Fruit fly (Drosophila melanogaster): ENCODE data around the gene CG13293.

DNA sequence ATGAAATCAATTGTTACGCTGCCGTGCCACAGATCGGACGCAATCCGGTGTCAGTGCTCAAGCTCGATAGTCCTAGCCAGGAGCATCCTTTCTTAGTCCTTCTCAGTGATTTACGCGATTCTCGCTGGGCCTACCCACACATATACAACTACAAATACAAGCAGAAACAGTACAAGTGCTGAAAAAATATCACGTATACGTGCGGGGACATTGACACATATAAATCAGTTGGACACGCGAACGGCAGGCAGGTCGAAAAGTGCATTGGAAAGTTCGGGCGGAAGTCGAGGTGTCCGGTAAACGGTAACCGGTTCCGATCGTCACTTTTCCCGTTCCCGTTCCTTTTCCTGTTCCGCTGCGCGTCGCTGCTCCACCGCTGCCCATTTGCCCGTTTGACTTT, 28.8 kb downstream of the CG13293 start:
- TF ChIP-seq Sin3A (optimal IDR thresholded peaks at IDR 0.05) (no peak), h (optimal IDR thresholded peaks at IDR 0.05) (no peak), insv (optimal IDR thresholded peaks at IDR 0.05) (no peak), Myc (optimal IDR thresholded peaks at IDR 0.05) (no peak)

Data from Kc167 (cell line).